Worm (Caenorhabditis elegans) whole organism, L1 larva: ENCODE results near the gene tpp-2.

Experiments
- C34B4.2 ChIP-seq: sonication (generic microtip); optimal IDR thresholded peaks from 2 replicates; lab custom pipeline; 2017; ENCODE audit warnings: mild to moderate bottlenecking, missing genetic modification characterization, missing compliant biosample characterization
- F16B12.6 ChIP-seq: fragments of 150-350 bp; optimal IDR thresholded peaks from 2 replicates; lab custom pipeline; 2014; ENCODE audit warnings: missing biosample characterization, missing genetic modification characterization
- aha-1 ChIP-seq: fragments of 150-350 bp; optimal IDR thresholded peaks from 2 replicates; lab custom pipeline; 2014; ENCODE audit warnings: missing biosample characterization, missing genetic modification characterization
- ama-1 ChIP-seq: fragments of 150-350 bp; optimal IDR thresholded peaks from 2 replicates; lab custom pipeline; 2014
- blmp-1 ChIP-seq: fragments of 150-350 bp; optimal IDR thresholded peaks from 2 replicates; lab custom pipeline; 2014; ENCODE audit warnings: missing biosample characterization, missing genetic modification characterization
- ceh-63 ChIP-seq: fragments of 200-800 bp; sonication (Bioruptor generic); optimal IDR thresholded peaks from 2 replicates; lab custom pipeline; 2018; ENCODE audit warnings: mild to moderate bottlenecking, missing genetic modification characterization, missing compliant biosample characterization
- ceh-88 ChIP-seq: fragments of 200-800 bp; sonication (Bioruptor generic); IDR thresholded peaks from 2 replicates; pipeline ENCODE4 v1.3.6; 2022; ENCODE audit warnings: missing genetic modification characterization, missing compliant biosample characterization
- ceh-90 ChIP-seq: sonication (generic microtip); optimal IDR thresholded peaks from 2 replicates; lab custom pipeline; 2016; ENCODE audit warnings: missing genetic modification characterization, missing compliant biosample characterization
- dpl-1 ChIP-seq, 3 experiments: fragments of 150-350 bp in 2 of 3; sonication (generic microtip) in 1 of 3; optimal IDR thresholded peaks; 2 replicates each; lab custom pipeline; 2014 to 2017; ENCODE audit warnings: missing biosample characterization in 3 of 3, missing genetic modification characterization in 3 of 3, missing genetic modification reagents in 3 of 3
- efl-1 ChIP-seq, 4 experiments: fragments of 150-350 bp; optimal IDR thresholded peaks in 3 of 4; peaks in 1 of 4; 1 replicate in 1 of 4; 2 replicates in 3 of 4; lab custom pipeline; 2014; ENCODE audit warnings: missing biosample characterization in 2 of 4, missing genetic modification characterization in 2 of 4, missing genetic modification reagents in 2 of 4
- egl-27 ChIP-seq, 2 experiments: fragments of 150-350 bp in 1 of 2; sonication (generic microtip); optimal IDR thresholded peaks; 3 replicates each; lab custom pipeline; 2017 to 2018; ENCODE audit warnings: missing biosample characterization in 2 of 2, missing genetic modification characterization in 2 of 2, missing genetic modification reagents in 2 of 2
- elt-2 ChIP-seq: sonication (generic microtip); optimal IDR thresholded peaks from 2 replicates; lab custom pipeline; 2016; ENCODE audit warnings: missing genetic modification characterization, mild to moderate bottlenecking, inconsistent platforms, missing compliant biosample characterization, missing genetic modification reagents
- elt-3 ChIP-seq, 6 experiments: fragments of 150-350 bp in 1 of 6; sonication (generic microtip); optimal IDR thresholded peaks; 2 replicates each; lab custom pipeline; 2017 to 2018; ENCODE audit warnings: missing biosample characterization in 6 of 6, missing genetic modification characterization in 6 of 6, inconsistent platforms in 1 of 6
- fkh-10 ChIP-seq: sonication (generic microtip); optimal IDR thresholded peaks from 2 replicates; lab custom pipeline; 2017; ENCODE audit warnings: missing biosample characterization, missing genetic modification reagents, missing genetic modification characterization
- fos-1 ChIP-seq: fragments of 150-350 bp; optimal IDR thresholded peaks from 2 replicates; lab custom pipeline; 2014; ENCODE audit warnings: missing biosample characterization, missing genetic modification characterization
- grh-1 ChIP-seq: fragments of 200-800 bp; sonication (Bioruptor generic); IDR thresholded peaks from 2 replicates; pipeline ENCODE4 v1.3.6; 2022; ENCODE audit warnings: missing genetic modification reagents, missing genetic modification characterization, missing compliant biosample characterization
- hlh-4 ChIP-seq: sonication (generic microtip); optimal IDR thresholded peaks from 2 replicates; lab custom pipeline; 2016; ENCODE audit warnings: mild to moderate bottlenecking, missing genetic modification characterization, missing compliant biosample characterization
- lin-14 ChIP-seq: fragments of 200-800 bp; sonication (Bioruptor generic); optimal IDR thresholded peaks from 2 replicates; lab custom pipeline; 2018; ENCODE audit warnings: mild to moderate bottlenecking, missing genetic modification characterization, moderate library complexity, missing compliant biosample characterization
- lin-35 ChIP-seq, 2 experiments: fragments of 150-350 bp; optimal IDR thresholded peaks; 2 replicates each; lab custom pipeline; 2014; ENCODE audit warnings: missing biosample characterization in 2 of 2, missing genetic modification characterization in 2 of 2, missing genetic modification reagents in 2 of 2
- lsy-2 ChIP-seq, 2 experiments: fragments of 150-350 bp; optimal IDR thresholded peaks; 2 replicates each; lab custom pipeline; 2014; ENCODE audit warnings: missing biosample characterization in 2 of 2, missing genetic modification characterization in 2 of 2
- mdl-1 ChIP-seq, 2 experiments: fragments of 150-350 bp; optimal IDR thresholded peaks; 2 replicates each; lab custom pipeline; 2014 to 2017; ENCODE audit warnings: missing biosample characterization in 2 of 2, missing genetic modification characterization in 2 of 2, inconsistent platforms in 1 of 2
- mep-1 ChIP-seq: fragments of 150-350 bp; optimal IDR thresholded peaks from 2 replicates; lab custom pipeline; 2014; ENCODE audit warnings: missing biosample characterization, missing genetic modification characterization
- nhr-11 ChIP-seq: fragments of 150-350 bp; optimal IDR thresholded peaks from 2 replicates; lab custom pipeline; 2014; ENCODE audit warnings: missing biosample characterization, missing genetic modification characterization
- nhr-20 ChIP-seq: sonication (generic microtip); optimal IDR thresholded peaks from 2 replicates; lab custom pipeline; 2016; ENCODE audit warnings: mild to moderate bottlenecking, missing genetic modification characterization, missing compliant biosample characterization
- nhr-237 ChIP-seq: fragments of 150-350 bp; optimal IDR thresholded peaks from 2 replicates; lab custom pipeline; 2014; ENCODE audit warnings: missing biosample characterization, missing genetic modification characterization
- nhr-47 ChIP-seq: sonication (generic microtip); optimal IDR thresholded peaks from 2 replicates; lab custom pipeline; 2016; ENCODE audit warnings: mild to moderate bottlenecking, missing genetic modification characterization, moderate library complexity, missing compliant biosample characterization
- nhr-71 ChIP-seq: sonication (generic microtip); optimal IDR thresholded peaks from 2 replicates; lab custom pipeline; 2016; ENCODE audit warnings: mild to moderate bottlenecking, missing genetic modification characterization, moderate library complexity, missing compliant biosample characterization
- nhr-77 ChIP-seq: fragments of 150-350 bp; optimal IDR thresholded peaks from 2 replicates; lab custom pipeline; 2014; ENCODE audit warnings: missing biosample characterization, missing genetic modification characterization
- nhr-85 ChIP-seq: sonication (generic microtip); peaks from one replicate; lab custom pipeline; 2016; ENCODE audit warnings: missing genetic modification characterization, inconsistent platforms, missing compliant biosample characterization
- nhr-90 ChIP-seq: sonication (generic microtip); optimal IDR thresholded peaks from 2 replicates; lab custom pipeline; 2016; ENCODE audit warnings: mild to moderate bottlenecking, missing genetic modification characterization, missing compliant biosample characterization; ENCODE audit not compliant: poor library complexity
- pag-3 ChIP-seq: sonication (generic microtip); optimal IDR thresholded peaks from 2 replicates; lab custom pipeline; 2017; ENCODE audit warnings: missing genetic modification characterization, mild to moderate bottlenecking, missing compliant biosample characterization, antibody characterized with exemption, borderline replicate concordance; ENCODE audit not compliant: insufficient read depth
- rnt-1 ChIP-seq: sonication (generic microtip); optimal IDR thresholded peaks from 2 replicates; lab custom pipeline; 2016; ENCODE audit warnings: mild to moderate bottlenecking, missing genetic modification characterization, moderate library complexity, missing compliant biosample characterization
- snu-23 ChIP-seq: sonication (generic microtip); optimal IDR thresholded peaks from 2 replicates; lab custom pipeline; 2016; ENCODE audit warnings: missing genetic modification characterization, missing compliant biosample characterization
- sox-4 ChIP-seq: sonication (generic microtip); optimal IDR thresholded peaks from 2 replicates; lab custom pipeline; 2016; ENCODE audit warnings: missing genetic modification characterization, missing compliant biosample characterization
- sup-37 ChIP-seq: fragments of 200-800 bp; sonication (Bioruptor generic); optimal IDR thresholded peaks from 2 replicates; lab custom pipeline; 2018; ENCODE audit warnings: mild to moderate bottlenecking, missing genetic modification characterization, missing compliant biosample characterization
- swsn-7 ChIP-seq: sonication (generic microtip); optimal IDR thresholded peaks from 2 replicates; lab custom pipeline; 2016; ENCODE audit warnings: missing genetic modification characterization, missing compliant biosample characterization
- tbx-2 ChIP-seq: sonication (generic microtip); optimal IDR thresholded peaks from 2 replicates; lab custom pipeline; 2016; ENCODE audit warnings: missing genetic modification characterization, missing compliant biosample characterization
- unc-130 ChIP-seq: fragments of 150-350 bp; optimal IDR thresholded peaks from 2 replicates; lab custom pipeline; 2017; ENCODE audit warnings: missing biosample characterization, missing genetic modification characterization, inconsistent platforms
- unc-86 ChIP-seq: sonication (generic microtip); optimal IDR thresholded peaks from 2 replicates; lab custom pipeline; 2016; ENCODE audit warnings: missing genetic modification characterization, missing compliant biosample characterization
- unc-98 ChIP-seq: fragments of 200-800 bp; sonication (Bioruptor generic); IDR thresholded peaks from 2 replicates; pipeline ENCODE4 v1.3.6; 2022; ENCODE audit warnings: missing genetic modification characterization, missing compliant biosample characterization
- xbp-1 ChIP-seq: sonication (generic microtip); optimal IDR thresholded peaks from 2 replicates; lab custom pipeline; 2016; ENCODE audit warnings: missing genetic modification characterization, missing compliant biosample characterization
- ztf-11 ChIP-seq, 2 experiments: sonication (generic microtip); optimal IDR thresholded peaks; 2 replicates each; lab custom pipeline; 2016 to 2017; ENCODE audit warnings: missing genetic modification characterization in 2 of 2, missing biosample characterization in 1 of 2, missing compliant biosample characterization in 1 of 2

tpp-2 gene

DNA sequence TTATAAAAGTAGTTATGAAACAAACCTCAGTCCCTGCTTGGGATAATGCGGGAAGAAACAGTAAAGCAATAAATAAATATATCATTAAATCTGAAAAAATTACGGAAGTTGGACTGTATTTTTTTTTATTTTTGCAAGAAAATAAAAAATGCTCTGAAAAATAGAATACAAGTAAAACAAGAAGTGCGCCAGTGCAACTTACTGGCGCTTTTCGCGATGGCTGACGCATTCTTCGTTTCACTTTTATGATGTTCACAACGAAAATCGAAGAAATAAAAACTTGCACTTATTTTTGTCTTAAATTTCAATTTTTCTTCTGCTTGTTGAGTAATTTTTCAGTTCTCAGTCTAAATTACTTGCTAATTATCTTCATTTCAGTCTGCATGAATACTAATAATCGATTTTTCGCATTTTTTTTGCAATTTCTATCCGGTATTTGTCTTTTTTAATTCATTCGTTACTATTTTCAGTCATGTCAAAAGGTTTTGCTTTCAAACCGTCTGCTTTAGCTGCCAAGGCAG is 49.7 kb downstream of the tpp-2 start, which contains the start of the genes R12C12.6 and ran-5 (continued):
- TF ChIP-seq nhr-77 (tag; lab: Kevin White, UChicago) (peak; percentile 66), efl-1 (optimal IDR thresholded peaks at IDR 0.05; lab: Kevin White, UChicago) (peak; percentile 85 to 88), efl-1 (GFP tag; optimal IDR thresholded peaks at IDR 0.05 in 1 of 2; lab: Kevin White, UChicago) (peak; percentile 80 to 98), F16B12.6 (tag; lab: Kevin White, UChicago) (peak; percentile 63), ama-1 (lab: Kevin White, UChicago) (peak; percentile 34), dpl-1 (GFP tag; optimal IDR thresholded peaks at IDR 0.05; lab: Kevin White, UChicago) (peak; percentile 75 to 86 (median 84)), grh-1 (GFP tag; lab: Robert Waterston, UW) (peak; percentile 86), nhr-11 (tag; lab: Kevin White, UChicago) (peak; percentile 75), xbp-1 (peak; percentile 87), mdl-1 (tag; optimal IDR thresholded peaks at IDR 0.05; lab: Kevin White, UChicago) (peak in 1 of 2 experiments; percentile 65), egl-27 (tag; optimal IDR thresholded peaks at IDR 0.05; lab: Kevin White, UChicago) (no peak), ceh-63 (no peak), nhr-85 (tag; lab: Kevin White, UChicago) (peak; percentile 94), aha-1 (tag; lab: Kevin White, UChicago) (no peak), ceh-90 (tag; lab: Kevin White, UChicago) (peak; percentile 15), swsn-7 (tag; lab: Kevin White, UChicago) (peak; percentile 91), ztf-11 (tag; optimal IDR thresholded peaks at IDR 0.05; lab: Kevin White, UChicago) (peak in 1 of 2 experiments; percentile 68), lin-14 (peak; percentile 82), elt-2 (tag; lab: Kevin White, UChicago) (peak; percentile 75), blmp-1 (tag; lab: Kevin White, UChicago) (peak; percentile 79), fkh-10 (GFP tag; lab: Kevin White, UChicago) (peak; percentile 32), pag-3 (no peak), fos-1 (tag; lab: Kevin White, UChicago) (peak; percentile 79), nhr-237 (tag; lab: Kevin White, UChicago) (peak; percentile 58), sup-37 (peak; percentile 69), ceh-88 (GFP tag; lab: Robert Waterston, UW) (0 out of 2 replicates have a peak, but pooled peaks have one; percentile 40), hlh-4 (tag; lab: Kevin White, UChicago) (no peak), unc-130 (tag; lab: Kevin White, UChicago) (no peak), lsy-2 (tag; optimal IDR thresholded peaks at IDR 0.05; lab: Kevin White, UChicago) (peak; percentile 89 to 91), nhr-90 (peak; percentile 88), unc-98 (GFP tag; lab: Robert Waterston, UW) (no peak), lin-35 (GFP tag; optimal IDR thresholded peaks at IDR 0.05; lab: Kevin White, UChicago) (peak; percentile 83 to 86)

ce11 chrII:6046023-6046631 is 51.3 kb downstream of the tpp-2 start:
- TF ChIP-seq nhr-20 (tag; lab: Kevin White, UChicago) (peak; percentile 22), rnt-1 (tag; lab: Kevin White, UChicago) (peak; percentile 27), nhr-47 (tag; lab: Kevin White, UChicago) (peak; percentile 33), snu-23 (GFP tag; lab: Kevin White, UChicago) (peak; percentile 43), sox-4 (tag; lab: Kevin White, UChicago) (no peak), dpl-1 (GFP tag; optimal IDR thresholded peaks at IDR 0.05; lab: Kevin White, UChicago) (peak in 1 of 3 experiments; percentile 28), nhr-77 (tag; lab: Kevin White, UChicago) (peak; percentile 13), lsy-2 (tag; optimal IDR thresholded peaks at IDR 0.05; lab: Kevin White, UChicago) (peak in 1 of 2 experiments; percentile 45), nhr-71 (tag; lab: Kevin White, UChicago) (peak; percentile 40), lin-14 (peak; percentile 67), elt-3 (tag; optimal IDR thresholded peaks at IDR 0.05; lab: Kevin White, UChicago) (peak in 1 of 6 experiments; percentile 48), ceh-90 (tag; lab: Kevin White, UChicago) (no peak), mep-1 (tag; lab: Kevin White, UChicago) (peak; percentile 52), nhr-85 (tag; lab: Kevin White, UChicago) (peak; percentile 65), unc-86 (tag; lab: Kevin White, UChicago) (no peak), C34B4.2 (tag; lab: Kevin White, UChicago) (no peak), efl-1 (optimal IDR thresholded peaks at IDR 0.05; lab: Kevin White, UChicago) (peak; percentile 30 to 33), efl-1 (GFP tag; optimal IDR thresholded peaks at IDR 0.05 in 1 of 2; lab: Kevin White, UChicago) (peak; percentile 17 to 94), tbx-2 (peak; percentile 11), blmp-1 (tag; lab: Kevin White, UChicago) (peak; percentile 93)
